Worm (Caenorhabditis elegans): Measurements from ENCODE around the gene K05F1.1.

K05F1.1 gene

DNA sequence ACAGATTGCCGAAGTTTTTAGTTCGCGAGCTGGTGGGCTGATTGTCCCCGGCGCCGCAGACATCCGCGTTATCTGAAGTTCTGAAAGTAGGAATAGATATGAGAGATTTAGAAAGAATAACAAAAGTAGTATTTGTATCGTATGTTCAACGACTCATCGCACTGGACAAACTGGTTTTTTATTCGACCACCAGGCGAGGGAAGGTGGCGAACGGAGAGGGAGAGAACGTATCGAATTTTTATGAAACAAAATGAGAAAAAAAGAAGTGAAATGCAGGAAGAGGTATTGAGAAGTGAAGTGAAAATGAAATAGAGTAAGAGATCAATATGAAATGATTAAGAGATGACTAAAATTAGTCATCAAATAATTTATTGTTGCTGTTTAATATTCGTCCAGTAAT, 26.2 kb downstream of the K05F1.1 start, which contains the start of gene tbc-2:
tbc-2 (minus strand) TSS at position 80 of the 400 bp plus-strand sequence.
- TF ChIP-seq med-1 (GFP tag; optimal IDR thresholded peaks at IDR 0.05; ENCODE audit: insufficient read depth) (no peak), ref-1 (GFP tag; conservative IDR thresholded peaks at IDR 0.05) (no peak), klf-2 (GFP tag; conservative IDR thresholded peaks at IDR 0.05) (no peak), tab-1 (GFP tag; IDR thresholded peaks at IDR 0.05) (no peak), flt-1 (GFP tag; IDR thresholded peaks at IDR 0.05) (no peak), cog-1 (tag; optimal IDR thresholded peaks at IDR 0.05) (no peak), ztf-29 (GFP tag; IDR thresholded peaks at IDR 0.05) (no peak), T22C8.4 (GFP tag; IDR thresholded peaks at IDR 0.05) (no peak), ztf-23 (GFP tag; IDR thresholded peaks at IDR 0.05) (no peak)

DNA sequence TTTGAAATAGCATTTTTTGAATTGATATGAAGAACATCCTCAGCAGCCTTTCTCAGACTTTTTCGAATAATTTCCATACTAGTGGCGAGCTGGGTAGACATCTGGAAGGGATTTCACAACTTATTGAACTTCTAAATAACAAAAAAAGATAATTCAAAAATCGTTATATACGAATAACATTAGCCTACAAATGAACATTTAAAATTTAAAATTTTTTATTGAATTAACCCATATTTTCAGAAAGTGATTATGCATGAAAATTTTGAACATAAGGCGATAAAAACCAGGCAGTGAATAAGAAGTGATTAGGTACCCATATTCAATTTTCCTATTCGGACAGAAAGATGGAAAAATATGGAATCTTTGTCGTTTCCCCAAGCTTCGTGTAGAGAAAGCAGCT, 27.3 kb downstream of the K05F1.1 start, which contains the start of gene ZK1248.11:
ZK1248.11 (minus strand) TSS at position 101 of the 400 bp plus-strand sequence.
- no peak for TF ChIP-seq cog-1 (tag; optimal IDR thresholded peaks at IDR 0.05)
- TF ChIP-seq flt-1 (GFP tag; IDR thresholded peaks at IDR 0.05), result no peak
- TF ChIP-seq ztf-29 (GFP tag; IDR thresholded peaks at IDR 0.05), result no peak
- no peak for TF ChIP-seq klf-2 (GFP tag; conservative IDR thresholded peaks at IDR 0.05)
- no peak for TF ChIP-seq tab-1 (GFP tag; IDR thresholded peaks at IDR 0.05)
- no peak for TF ChIP-seq ref-1 (GFP tag; conservative IDR thresholded peaks at IDR 0.05)
- TF ChIP-seq ztf-23 (GFP tag; IDR thresholded peaks at IDR 0.05), result no peak
- no peak for TF ChIP-seq med-1 (GFP tag; optimal IDR thresholded peaks at IDR 0.05; ENCODE audit: insufficient read depth)
- TF ChIP-seq T22C8.4 (GFP tag; IDR thresholded peaks at IDR 0.05), result no peak

DNA sequence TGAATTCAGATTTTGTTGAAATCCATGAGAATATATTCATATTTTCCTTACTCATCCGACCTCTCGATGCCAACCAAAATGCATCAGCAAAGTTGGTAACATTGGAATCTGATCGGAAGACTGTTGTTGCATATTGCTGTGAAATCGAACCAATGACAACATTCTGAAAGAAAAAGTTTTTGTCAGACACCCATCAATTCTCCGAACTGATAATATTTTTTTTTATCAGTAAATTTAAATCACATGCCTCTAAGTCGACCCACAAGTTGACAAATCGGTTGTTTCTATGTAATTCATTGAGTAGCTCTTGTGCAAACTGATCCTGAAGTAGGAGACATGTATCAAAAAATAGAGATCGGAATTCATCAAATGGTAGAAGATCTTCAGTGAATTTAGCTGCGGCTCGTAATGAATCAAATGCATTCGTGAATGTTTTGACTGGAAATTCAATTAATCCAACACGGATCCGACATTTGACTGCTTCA, 28.8 kb downstream of the K05F1.1 start, which contains the start of gene col-74:
col-74 (plus strand) TSS at position 435 of the 485 bp plus-strand sequence.
- TF ChIP-seq ztf-29 (GFP tag; IDR thresholded peaks at IDR 0.05) (no peak), ztf-23 (GFP tag; IDR thresholded peaks at IDR 0.05) (no peak), med-1 (GFP tag; optimal IDR thresholded peaks at IDR 0.05; ENCODE audit: insufficient read depth) (no peak), flt-1 (GFP tag; IDR thresholded peaks at IDR 0.05) (no peak), tab-1 (GFP tag; IDR thresholded peaks at IDR 0.05) (no peak), ref-1 (GFP tag; conservative IDR thresholded peaks at IDR 0.05) (no peak)

DNA sequence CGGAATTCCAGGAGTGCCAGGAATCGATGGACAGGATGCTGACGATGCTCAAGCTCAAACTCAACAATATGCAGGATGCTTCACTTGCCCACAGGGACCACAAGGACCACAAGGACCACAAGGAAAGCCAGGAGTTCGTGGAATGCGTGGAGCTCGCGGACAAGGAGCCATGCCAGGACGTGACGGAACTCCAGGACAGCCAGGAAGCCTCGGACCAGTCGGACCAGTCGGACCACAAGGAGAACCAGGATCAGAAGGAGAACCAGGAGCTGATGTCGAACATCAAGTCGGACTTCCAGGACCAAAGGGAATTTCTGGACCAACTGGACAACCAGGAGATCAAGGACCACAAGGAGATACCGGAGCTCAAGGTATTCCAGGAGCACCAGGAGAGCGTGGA, 30.2 kb downstream of the K05F1.1 start:
- no peak for TF ChIP-seq flt-1 (GFP tag; IDR thresholded peaks at IDR 0.05)
- TF ChIP-seq klf-2 (GFP tag; conservative IDR thresholded peaks at IDR 0.05), result no peak
- TF ChIP-seq med-1 (GFP tag; optimal IDR thresholded peaks at IDR 0.05; ENCODE audit: insufficient read depth), result no peak
- TF ChIP-seq cog-1 (tag; optimal IDR thresholded peaks at IDR 0.05), result no peak
- TF ChIP-seq ztf-23 (GFP tag; IDR thresholded peaks at IDR 0.05), result no peak
- TF ChIP-seq T22C8.4 (GFP tag; IDR thresholded peaks at IDR 0.05), result no peak
- no peak for TF ChIP-seq ref-1 (GFP tag; conservative IDR thresholded peaks at IDR 0.05)
- TF ChIP-seq tab-1 (GFP tag; IDR thresholded peaks at IDR 0.05), result no peak
- TF ChIP-seq ztf-29 (GFP tag; IDR thresholded peaks at IDR 0.05), result no peak

DNA sequence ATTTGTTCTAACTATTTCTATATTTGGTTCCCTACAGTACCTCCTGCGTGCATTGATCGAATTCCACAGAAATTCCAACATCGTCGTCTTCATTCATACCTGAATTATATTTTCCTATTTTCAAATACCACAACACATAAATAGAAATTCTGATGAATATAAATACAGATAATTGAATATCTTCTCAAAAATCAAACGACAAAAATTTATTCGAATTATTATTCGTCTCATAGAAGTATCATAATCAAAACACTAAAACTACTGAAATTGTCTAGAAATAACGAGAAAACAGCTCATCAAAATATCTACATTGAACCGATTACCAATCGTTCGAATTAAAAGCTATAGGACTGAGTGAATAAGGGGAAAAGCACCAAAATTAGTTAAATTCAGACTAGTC, 32.0 kb downstream of the K05F1.1 start, which contains the start of gene gtap-1:
gtap-1 (minus strand) TSS at position 101 of the 400 bp plus-strand sequence.
- TF ChIP-seq cog-1 (tag; optimal IDR thresholded peaks at IDR 0.05) (no peak), klf-2 (GFP tag; conservative IDR thresholded peaks at IDR 0.05) (no peak)

DNA sequence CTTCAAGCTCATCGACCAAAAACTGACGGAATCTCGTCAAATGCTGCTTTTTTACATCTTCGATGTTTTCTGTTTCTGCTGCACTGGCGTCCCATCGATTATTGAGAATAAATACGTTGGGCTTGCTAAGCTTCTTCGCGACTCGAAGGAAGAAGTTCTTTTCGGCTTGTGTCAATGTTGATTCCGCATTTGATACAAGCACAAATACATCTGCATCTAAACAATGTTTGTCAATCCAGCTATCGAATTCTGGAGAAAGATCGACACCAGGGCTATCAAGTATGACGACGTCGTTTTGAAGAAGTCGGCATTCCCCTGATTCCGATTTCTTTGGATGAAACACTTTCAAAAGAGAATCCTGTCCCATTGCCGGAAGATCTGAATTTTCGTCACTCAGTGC, 34.0 kb downstream of the K05F1.1 start:
- TF ChIP-seq ztf-23 (GFP tag; IDR thresholded peaks at IDR 0.05), result no peak
- no peak for TF ChIP-seq tab-1 (GFP tag; IDR thresholded peaks at IDR 0.05)
- TF ChIP-seq ztf-29 (GFP tag; IDR thresholded peaks at IDR 0.05), result no peak

DNA sequence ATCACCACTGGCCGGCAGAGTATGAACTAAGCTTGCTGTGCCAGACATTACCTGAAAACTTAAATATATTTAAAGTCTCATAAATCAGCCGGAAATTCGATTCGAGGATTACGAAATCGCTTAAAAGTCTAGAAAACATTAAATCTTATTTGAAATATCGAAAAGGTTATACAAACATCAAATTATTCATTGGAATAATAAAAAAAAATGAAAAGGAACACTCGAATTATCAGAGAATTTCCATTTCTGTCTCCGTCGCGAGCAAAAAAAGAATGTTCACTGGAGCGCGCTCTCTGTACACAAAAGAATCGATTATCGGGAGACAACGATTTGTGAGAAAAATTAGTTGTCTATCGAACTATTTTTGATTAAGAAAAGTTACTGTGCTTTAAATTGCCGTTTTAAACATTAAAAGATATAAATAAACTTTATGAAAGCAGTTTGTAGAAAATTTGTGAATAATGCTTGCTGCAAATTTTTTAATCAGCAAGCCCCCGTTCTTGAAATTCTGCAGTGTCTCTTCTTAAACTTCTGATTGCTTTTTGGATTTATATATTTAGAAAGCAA, 35.1 kb downstream of the K05F1.1 start, which contains the start of gene fzo-1:
fzo-1 (minus strand) TSS at position 51 of the 567 bp plus-strand sequence.
- 0 out of 2 replicates have a peak, but pooled peaks have one; percentile 14 for TF ChIP-seq klf-2 (GFP tag; conservative IDR thresholded peaks at IDR 0.05)
- peak; percentile 83 for TF ChIP-seq cog-1 (tag; optimal IDR thresholded peaks at IDR 0.05)
- no peak for TF ChIP-seq med-1 (GFP tag; optimal IDR thresholded peaks at IDR 0.05; ENCODE audit: insufficient read depth)
- no peak for TF ChIP-seq ztf-29 (GFP tag; IDR thresholded peaks at IDR 0.05)
- peak; percentile 79; the same call in 1 of the 2 replicates for TF ChIP-seq ztf-23 (GFP tag; IDR thresholded peaks at IDR 0.05)
- no peak for TF ChIP-seq T22C8.4 (GFP tag; IDR thresholded peaks at IDR 0.05)
- TF ChIP-seq ref-1 (GFP tag; conservative IDR thresholded peaks at IDR 0.05), result no peak

DNA sequence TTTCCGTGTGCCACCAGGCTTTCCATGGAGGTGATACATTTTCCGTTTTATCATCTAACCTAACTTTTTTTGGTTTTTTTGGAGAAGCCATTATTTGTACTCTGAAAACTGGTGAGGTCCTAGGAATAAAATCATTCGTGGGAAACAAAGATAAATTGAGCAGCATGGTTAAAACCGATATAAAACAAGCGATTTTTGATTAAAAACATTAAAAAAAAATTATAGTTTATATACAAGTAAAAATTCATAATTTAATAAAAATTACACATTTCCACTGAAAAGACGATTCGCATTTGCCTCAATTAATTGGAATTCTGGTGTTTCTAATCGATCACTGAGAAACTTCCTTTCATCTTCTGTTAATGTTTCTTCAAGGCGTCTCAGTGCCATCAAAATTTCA, 37.3 kb downstream of the K05F1.1 start, which contains the start of gene ZK1248.15:
ZK1248.15 (minus strand) TSS at position 101 of the 400 bp plus-strand sequence.
- TF ChIP-seq klf-2 (GFP tag; conservative IDR thresholded peaks at IDR 0.05), result no peak
- TF ChIP-seq ztf-29 (GFP tag; IDR thresholded peaks at IDR 0.05), result no peak
- no peak for TF ChIP-seq flt-1 (GFP tag; IDR thresholded peaks at IDR 0.05)
- no peak for TF ChIP-seq ref-1 (GFP tag; conservative IDR thresholded peaks at IDR 0.05)
- no peak for TF ChIP-seq T22C8.4 (GFP tag; IDR thresholded peaks at IDR 0.05)
- TF ChIP-seq cog-1 (tag; optimal IDR thresholded peaks at IDR 0.05), result no peak
- TF ChIP-seq tab-1 (GFP tag; IDR thresholded peaks at IDR 0.05), result no peak
- no peak for TF ChIP-seq ztf-23 (GFP tag; IDR thresholded peaks at IDR 0.05)
- no peak for TF ChIP-seq med-1 (GFP tag; optimal IDR thresholded peaks at IDR 0.05; ENCODE audit: insufficient read depth)

DNA sequence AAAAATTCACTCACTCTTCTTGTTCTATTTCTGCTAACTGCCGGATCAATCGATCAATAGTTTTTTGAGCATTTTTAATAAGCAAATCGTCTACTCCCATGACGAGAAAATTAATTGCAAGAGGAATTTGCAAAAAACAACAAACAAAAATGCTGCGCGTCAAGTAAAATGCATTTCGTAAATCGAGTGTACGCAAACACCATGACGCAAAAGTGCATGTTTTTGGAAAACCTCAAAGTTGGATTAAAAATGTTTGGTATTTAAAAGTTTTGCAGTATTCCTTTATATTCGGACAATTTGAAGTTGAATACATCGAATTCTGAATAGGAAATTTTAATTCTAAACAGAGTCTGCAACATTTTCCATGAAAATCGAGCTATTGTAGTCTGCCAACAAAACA, 38.0 kb downstream of the K05F1.1 start, which contains the start of gene ZK1248.19:
ZK1248.19 (minus strand) TSS at position 188 of the 400 bp plus-strand sequence.
- TF ChIP-seq ref-1 (GFP tag; conservative IDR thresholded peaks at IDR 0.05) (no peak), T22C8.4 (GFP tag; IDR thresholded peaks at IDR 0.05) (no peak)

DNA sequence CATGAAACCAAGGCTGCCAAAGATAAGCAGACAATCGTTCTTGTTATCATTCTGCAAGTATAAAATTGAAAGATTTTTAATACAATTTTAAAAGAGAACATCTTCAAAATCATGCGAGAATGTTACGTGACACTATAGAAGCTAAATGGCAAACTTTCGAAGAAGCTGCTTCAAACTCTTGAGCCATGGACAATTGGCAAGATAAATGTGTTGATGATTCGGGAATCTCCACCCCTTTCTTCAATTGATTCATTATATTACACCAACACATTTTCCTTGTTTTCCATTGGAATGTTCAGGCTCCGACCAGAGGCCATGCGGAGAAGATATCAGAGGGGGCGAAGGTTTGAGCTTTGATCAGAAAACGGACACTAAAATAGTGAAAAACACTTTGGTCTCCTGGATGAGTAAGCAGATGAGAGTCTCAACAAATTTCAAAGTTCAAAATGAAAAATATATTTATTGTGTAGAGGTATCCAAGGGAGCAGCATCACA, 39.9 kb downstream of the K05F1.1 start, which contains the start of gene lec-5:
lec-5 (minus strand) TSS at position 51 of the 495 bp plus-strand sequence.
- TF ChIP-seq ztf-29 (GFP tag; IDR thresholded peaks at IDR 0.05) (no peak), klf-2 (GFP tag; conservative IDR thresholded peaks at IDR 0.05) (no peak), med-1 (GFP tag; optimal IDR thresholded peaks at IDR 0.05; ENCODE audit: insufficient read depth) (no peak), tab-1 (GFP tag; IDR thresholded peaks at IDR 0.05) (no peak), ztf-23 (GFP tag; IDR thresholded peaks at IDR 0.05) (no peak), flt-1 (GFP tag; IDR thresholded peaks at IDR 0.05) (no peak), ref-1 (GFP tag; conservative IDR thresholded peaks at IDR 0.05) (no peak)
